Worm (Caenorhabditis elegans) whole organism, L1 larva: Measurements from ENCODE around the gene srv-34.

ENCODE experiments used
- C04F5.9 ChIP-seq: sonication (generic microtip); optimal IDR thresholded peaks from 2 replicates; lab custom pipeline; 2016; ENCODE audit warnings: missing genetic modification characterization, missing compliant biosample characterization
- ceh-63 ChIP-seq: fragments of 200-800 bp; sonication (Bioruptor generic); optimal IDR thresholded peaks from 2 replicates; lab custom pipeline; 2018; ENCODE audit warnings: mild to moderate bottlenecking, missing genetic modification characterization, missing compliant biosample characterization
- ceh-8 ChIP-seq: fragments of 200-800 bp; sonication (Bioruptor generic); optimal IDR thresholded peaks from 2 replicates; lab custom pipeline; 2018; ENCODE audit warnings: mild to moderate bottlenecking, missing genetic modification characterization, moderate library complexity, missing compliant biosample characterization
- ceh-88 ChIP-seq: fragments of 200-800 bp; sonication (Bioruptor generic); IDR thresholded peaks from 2 replicates; pipeline ENCODE4 v1.3.6; 2022; ENCODE audit warnings: missing genetic modification characterization, missing compliant biosample characterization
- ceh-90 ChIP-seq: sonication (generic microtip); optimal IDR thresholded peaks from 2 replicates; lab custom pipeline; 2016; ENCODE audit warnings: missing genetic modification characterization, missing compliant biosample characterization
- ces-1 ChIP-seq: fragments of 150-350 bp; optimal IDR thresholded peaks from 2 replicates; lab custom pipeline; 2014; ENCODE audit warnings: missing biosample characterization, missing genetic modification reagents, missing genetic modification characterization
- dsc-1 ChIP-seq: sonication (generic microtip); optimal IDR thresholded peaks from 2 replicates; lab custom pipeline; 2016; ENCODE audit warnings: mild to moderate bottlenecking, missing genetic modification characterization, missing compliant biosample characterization
- efl-1 ChIP-seq, 4 experiments: fragments of 150-350 bp; optimal IDR thresholded peaks in 3 of 4; peaks in 1 of 4; 1 replicate in 1 of 4; 2 replicates in 3 of 4; lab custom pipeline; 2014; ENCODE audit warnings: missing biosample characterization in 2 of 4, missing genetic modification characterization in 2 of 4, missing genetic modification reagents in 2 of 4
- egl-27 ChIP-seq, 2 experiments: fragments of 150-350 bp in 1 of 2; sonication (generic microtip); optimal IDR thresholded peaks; 3 replicates each; lab custom pipeline; 2017 to 2018; ENCODE audit warnings: missing biosample characterization in 2 of 2, missing genetic modification characterization in 2 of 2, missing genetic modification reagents in 2 of 2
- elt-2 ChIP-seq: sonication (generic microtip); optimal IDR thresholded peaks from 2 replicates; lab custom pipeline; 2016; ENCODE audit warnings: missing genetic modification characterization, mild to moderate bottlenecking, inconsistent platforms, missing compliant biosample characterization, missing genetic modification reagents
- ets-5 ChIP-seq: fragments of 200-800 bp; sonication (Bioruptor generic); IDR thresholded peaks from 2 replicates; pipeline ENCODE4 v1.3.6; 2022; ENCODE audit warnings: missing genetic modification characterization, missing compliant biosample characterization
- fkh-8 ChIP-seq: sonication (generic microtip); optimal IDR thresholded peaks from 2 replicates; lab custom pipeline; 2016; ENCODE audit warnings: mild to moderate bottlenecking, missing genetic modification characterization, missing compliant biosample characterization
- fos-1 ChIP-seq: fragments of 150-350 bp; optimal IDR thresholded peaks from 2 replicates; lab custom pipeline; 2014; ENCODE audit warnings: missing biosample characterization, missing genetic modification characterization
- grh-1 ChIP-seq: fragments of 200-800 bp; sonication (Bioruptor generic); IDR thresholded peaks from 2 replicates; pipeline ENCODE4 v1.3.6; 2022; ENCODE audit warnings: missing genetic modification reagents, missing genetic modification characterization, missing compliant biosample characterization
- hlh-17 ChIP-seq: fragments of 200-800 bp; sonication (Bioruptor generic); optimal IDR thresholded peaks from 2 replicates; lab custom pipeline; 2018; ENCODE audit warnings: missing genetic modification characterization, mild to moderate bottlenecking, missing compliant biosample characterization, moderate library complexity, borderline replicate concordance
- hpl-2 ChIP-seq: fragments of 150-350 bp; optimal IDR thresholded peaks from 2 replicates; lab custom pipeline; 2014; ENCODE audit warnings: missing biosample characterization, missing genetic modification reagents, missing genetic modification characterization
- irx-1 ChIP-seq: sonication (generic microtip); optimal IDR thresholded peaks from 2 replicates; lab custom pipeline; 2016; ENCODE audit warnings: missing genetic modification characterization, missing compliant biosample characterization
- jun-1 ChIP-seq: fragments of 150-350 bp; optimal IDR thresholded peaks from 2 replicates; lab custom pipeline; 2014; ENCODE audit warnings: missing biosample characterization, missing genetic modification reagents, missing genetic modification characterization
- lin-14 ChIP-seq: fragments of 200-800 bp; sonication (Bioruptor generic); optimal IDR thresholded peaks from 2 replicates; lab custom pipeline; 2018; ENCODE audit warnings: mild to moderate bottlenecking, missing genetic modification characterization, moderate library complexity, missing compliant biosample characterization
- lin-15B ChIP-seq: fragments of 150-350 bp; sonication (generic microtip); optimal IDR thresholded peaks from 3 replicates; lab custom pipeline; 2014; ENCODE audit warnings: missing biosample characterization, missing genetic modification characterization
- lin-39 ChIP-seq: fragments of 150-350 bp; optimal IDR thresholded peaks from 2 replicates; lab custom pipeline; 2014; ENCODE audit warnings: missing biosample characterization, missing genetic modification reagents, missing genetic modification characterization
- mef-2 ChIP-seq: fragments of 150-350 bp; optimal IDR thresholded peaks from 2 replicates; lab custom pipeline; 2014; ENCODE audit warnings: missing biosample characterization, missing genetic modification characterization
- nhr-47 ChIP-seq: sonication (generic microtip); optimal IDR thresholded peaks from 2 replicates; lab custom pipeline; 2016; ENCODE audit warnings: mild to moderate bottlenecking, missing genetic modification characterization, moderate library complexity, missing compliant biosample characterization
- nhr-77 ChIP-seq: fragments of 150-350 bp; optimal IDR thresholded peaks from 2 replicates; lab custom pipeline; 2014; ENCODE audit warnings: missing biosample characterization, missing genetic modification characterization
- nhr-85 ChIP-seq: sonication (generic microtip); peaks from one replicate; lab custom pipeline; 2016; ENCODE audit warnings: missing genetic modification characterization, inconsistent platforms, missing compliant biosample characterization
- pqm-1 ChIP-seq: sonication (generic microtip); optimal IDR thresholded peaks from 3 replicates; lab custom pipeline; 2017; ENCODE audit warnings: missing biosample characterization, missing genetic modification characterization
- snu-23 ChIP-seq: sonication (generic microtip); optimal IDR thresholded peaks from 2 replicates; lab custom pipeline; 2016; ENCODE audit warnings: missing genetic modification characterization, missing compliant biosample characterization
- sptf-1 ChIP-seq: fragments of 150-350 bp; optimal IDR thresholded peaks from 2 replicates; lab custom pipeline; 2014; ENCODE audit warnings: missing biosample characterization, missing genetic modification characterization
- tbx-2 ChIP-seq: sonication (generic microtip); optimal IDR thresholded peaks from 2 replicates; lab custom pipeline; 2016; ENCODE audit warnings: missing genetic modification characterization, missing compliant biosample characterization
- tlp-1 ChIP-seq: fragments of 150-350 bp; optimal IDR thresholded peaks from 2 replicates; lab custom pipeline; 2014; ENCODE audit warnings: missing biosample characterization, missing genetic modification characterization
- unc-86 ChIP-seq: sonication (generic microtip); optimal IDR thresholded peaks from 2 replicates; lab custom pipeline; 2016; ENCODE audit warnings: missing genetic modification characterization, missing compliant biosample characterization
- xbp-1 ChIP-seq: sonication (generic microtip); optimal IDR thresholded peaks from 2 replicates; lab custom pipeline; 2016; ENCODE audit warnings: missing genetic modification characterization, missing compliant biosample characterization
- zip-4 ChIP-seq: fragments of 200-800 bp; sonication (Bioruptor generic); optimal IDR thresholded peaks from 2 replicates; lab custom pipeline; 2018; ENCODE audit warnings: mild to moderate bottlenecking, missing genetic modification characterization, moderate library complexity, missing compliant biosample characterization

Gene srv-34

DNA sequence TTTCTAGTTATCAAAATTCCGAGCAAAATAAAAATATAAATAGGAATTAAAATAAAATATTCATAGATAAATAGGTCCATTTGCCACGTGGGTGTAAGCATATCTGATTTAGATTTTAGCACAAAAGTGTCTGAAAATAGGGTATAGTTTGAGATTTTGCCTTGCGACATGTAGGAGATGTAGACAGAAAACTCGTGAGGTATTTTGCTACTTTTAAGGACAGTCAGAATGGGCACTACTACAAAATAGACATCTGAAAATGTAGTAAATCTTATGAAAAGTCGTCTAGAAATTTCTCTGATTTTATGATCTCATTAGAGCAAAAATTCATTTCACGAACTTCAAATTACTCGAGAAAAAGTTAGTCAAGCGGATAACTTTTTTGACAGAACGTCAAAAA lies at the start of gene srv-34:
Gene srv-34 (minus strand): TSS at position 101 of the 400 bp plus-strand sequence.
- no peak for TF ChIP-seq tbx-2
- no peak for TF ChIP-seq efl-1 (optimal IDR thresholded peaks at IDR 0.05; lab: Kevin White, UChicago)
- no peak for TF ChIP-seq efl-1 (GFP tag; optimal IDR thresholded peaks at IDR 0.05 in 1 of 2; lab: Kevin White, UChicago)
- TF ChIP-seq sptf-1 (tag; lab: Kevin White, UChicago), result no peak
- TF ChIP-seq nhr-77 (tag; lab: Kevin White, UChicago), result no peak
- TF ChIP-seq elt-2 (tag; lab: Kevin White, UChicago), result no peak
- no peak for TF ChIP-seq C04F5.9
- TF ChIP-seq jun-1 (tag; lab: Kevin White, UChicago), result no peak
- no peak for TF ChIP-seq nhr-47 (tag; lab: Kevin White, UChicago)

DNA sequence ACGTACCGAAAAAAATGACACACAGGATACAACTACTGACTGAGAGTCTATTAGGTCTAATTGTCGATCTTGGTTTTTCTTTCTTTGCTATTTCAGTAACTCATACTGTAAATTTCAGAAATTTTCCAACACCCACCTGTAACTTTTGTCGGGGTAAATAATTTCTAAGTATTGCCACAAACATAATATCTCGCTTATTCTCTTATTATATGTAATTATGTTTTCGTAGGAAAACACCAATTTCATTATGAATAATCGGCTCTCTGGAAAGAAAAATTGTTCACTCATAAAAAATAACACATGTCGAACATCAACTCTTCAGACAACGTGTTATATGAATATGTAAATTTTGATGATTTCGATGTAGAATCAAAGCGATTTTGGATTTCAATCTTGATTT lies 46.1 kb upstream of the srv-34 start, which contains the start of gene srw-48:
Gene srw-48 (plus strand): TSS at position 301 of the 400 bp plus-strand sequence.
- no peak for TF ChIP-seq hpl-2 (GFP tag; lab: Kevin White, UChicago)
- TF ChIP-seq, all 84 proteins: peak for 0

DNA sequence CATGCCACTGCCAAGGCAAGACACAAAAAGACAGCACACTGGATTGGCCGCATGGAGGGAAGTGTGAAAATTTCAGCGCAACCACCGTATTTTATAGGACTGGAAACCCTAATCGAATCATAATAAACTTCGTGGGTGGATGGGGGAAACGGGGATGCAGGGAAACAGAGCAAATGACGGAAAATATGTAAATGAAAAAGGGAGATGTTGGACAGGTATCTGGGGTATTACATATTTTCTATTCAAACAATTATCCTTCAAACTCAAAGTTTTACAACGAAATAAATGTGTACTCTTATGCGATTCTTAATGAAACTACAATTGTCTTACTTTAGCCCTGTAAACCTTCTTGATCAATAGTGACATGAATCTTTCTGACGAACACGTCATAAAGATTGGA lies 45.2 kb upstream of the srv-34 start, which contains the start of gene F26D2.16:
Gene F26D2.16 (minus strand): TSS at position 101 of the 400 bp plus-strand sequence.
- TF ChIP-seq ceh-90, result no peak
- TF ChIP-seq lin-14 (GFP tag; lab: Kevin White, UChicago), result no peak
- TF ChIP-seq ets-5, result no peak
- no peak for TF ChIP-seq grh-1 (GFP tag; lab: Robert Waterston, UW)
- TF ChIP-seq mef-2 (tag; lab: Kevin White, UChicago), result no peak
- TF ChIP-seq unc-86 (tag; lab: Kevin White, UChicago), result no peak
- no peak for TF ChIP-seq ceh-88
- TF ChIP-seq nhr-85, result no peak
- no peak for TF ChIP-seq lin-15B (tag; lab: Kevin White, UChicago)
- TF ChIP-seq, all 84 proteins: peak for 0

DNA sequence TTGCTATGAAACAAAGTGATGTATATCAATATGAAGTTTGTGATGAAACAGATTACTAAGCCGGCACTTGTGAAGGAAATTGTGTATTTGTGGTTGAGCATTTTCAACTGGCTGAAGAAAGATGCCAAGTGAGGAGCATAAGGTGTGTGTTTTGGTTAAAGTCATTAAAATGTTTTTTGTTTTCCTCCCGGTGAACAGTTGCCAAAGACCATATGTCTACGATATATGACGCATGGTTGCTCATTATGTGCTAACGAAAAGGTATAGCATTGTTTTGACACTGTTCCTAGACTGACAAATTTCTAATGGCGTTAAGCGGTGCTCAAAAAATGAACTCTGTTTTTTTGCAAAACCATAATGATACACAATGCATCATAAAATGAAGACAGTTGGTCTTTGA lies 42.4 kb upstream of the srv-34 start, which contains the start of gene str-55:
Gene str-55 (minus strand): TSS at position 101 of the 400 bp plus-strand sequence.
- TF ChIP-seq pqm-1 (tag; lab: Kevin White, UChicago), result no peak
- TF ChIP-seq lin-39 (tag; lab: Kevin White, UChicago), result no peak
- no peak for TF ChIP-seq ets-5
- TF ChIP-seq C04F5.9, result no peak
- TF ChIP-seq hlh-17, result no peak
- no peak for TF ChIP-seq fos-1 (tag; lab: Kevin White, UChicago)
- no peak for TF ChIP-seq tlp-1 (tag; lab: Kevin White, UChicago)
- TF ChIP-seq ceh-63 (GFP tag; lab: Kevin White, UChicago), result no peak
- no peak for TF ChIP-seq fkh-8 (tag; lab: Kevin White, UChicago)
- TF ChIP-seq ceh-8 (GFP tag; lab: Kevin White, UChicago), result no peak
- no peak for TF ChIP-seq ceh-90
- no peak for TF ChIP-seq zip-4
- no peak for TF ChIP-seq xbp-1 (tag; lab: Kevin White, UChicago)
- TF ChIP-seq ces-1 (GFP tag; lab: Kevin White, UChicago), result no peak
- TF ChIP-seq lin-14 (GFP tag; lab: Kevin White, UChicago), result no peak
- TF ChIP-seq snu-23 (GFP tag; lab: Kevin White, UChicago), result no peak
- no peak for TF ChIP-seq irx-1 (tag; lab: Kevin White, UChicago)
- TF ChIP-seq dsc-1 (tag; lab: Kevin White, UChicago), result no peak
- TF ChIP-seq tbx-2, result no peak
- TF ChIP-seq unc-86 (tag; lab: Kevin White, UChicago), result no peak
- TF ChIP-seq, all 84 proteins: peak for 0

DNA sequence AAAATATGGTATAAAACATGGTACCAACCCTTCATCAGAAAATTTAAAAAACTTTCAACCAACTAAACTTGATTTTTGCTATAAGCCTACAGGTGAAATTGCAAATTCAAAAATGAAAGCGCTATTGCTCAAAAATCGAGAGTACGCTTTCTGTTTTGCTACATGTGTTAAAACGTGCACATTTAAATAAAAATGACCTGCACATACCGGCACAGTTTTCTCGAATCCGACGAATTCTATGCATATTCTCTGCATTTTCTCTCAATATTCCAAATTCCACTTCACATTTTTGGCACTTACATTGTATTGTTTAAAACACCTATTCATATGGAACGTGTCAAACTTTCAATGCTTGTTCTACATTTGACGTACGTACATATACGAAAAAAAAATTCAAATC lies 35.9 kb upstream of the srv-34 start, which contains the start of gene srh-145:
Gene srh-145 (plus strand): TSS at position 193 of the 400 bp plus-strand sequence.
- TF ChIP-seq egl-27 (tag; optimal IDR thresholded peaks at IDR 0.05; lab: Kevin White, UChicago), result no peak
- no peak for TF ChIP-seq fkh-8 (tag; lab: Kevin White, UChicago)
